Worm (Caenorhabditis elegans): ENCODE measurements around the gene Y25C1A.6.

- no peak for TF ChIP-seq skn-1 (tag; optimal IDR thresholded peaks at IDR 0.05)
- TF ChIP-seq ama-1 (optimal IDR thresholded peaks at IDR 0.05), result no peak
- TF ChIP-seq aly-2 (tag; optimal IDR thresholded peaks at IDR 0.05), result no peak
- no peak for TF ChIP-seq elt-1 (tag; optimal IDR thresholded peaks at IDR 0.05)
- no peak for TF ChIP-seq ceh-82 (tag; optimal IDR thresholded peaks at IDR 0.05)
- TF ChIP-seq lsy-2 (tag; optimal IDR thresholded peaks at IDR 0.05), result no peak
- no peak for TF ChIP-seq elt-3 (tag; optimal IDR thresholded peaks at IDR 0.05)
- no peak for TF ChIP-seq ztf-11 (tag; optimal IDR thresholded peaks at IDR 0.05)
- no peak for TF ChIP-seq mdl-1 (tag; optimal IDR thresholded peaks at IDR 0.05)
- TF ChIP-seq ZK546.5 (tag; optimal IDR thresholded peaks at IDR 0.05), result no peak
- no peak for TF ChIP-seq nhr-77 (tag; optimal IDR thresholded peaks at IDR 0.05)
- no peak for TF ChIP-seq nhr-10 (tag; optimal IDR thresholded peaks at IDR 0.05)
- TF ChIP-seq snpc-4 (tag; optimal IDR thresholded peaks at IDR 0.05), result no peak
Measured at ce11 chrII:3068646-3069045, 7.8 kb downstream of the Y25C1A.6 start.

Data from whole organism, L2 larva.